Worm (Caenorhabditis elegans): ENCODE data around the gene crh-2.

The crh-2 gene

ce11 chrII:5186870-5187269, 499 bp downstream of the crh-2 start:
- TF ChIP-seq M03D4.4 (tag; optimal IDR thresholded peaks at IDR 0.05) (no peak), unc-62 (GFP tag; optimal IDR thresholded peaks at IDR 0.05) (no peak), flh-1 (GFP tag; optimal IDR thresholded peaks at IDR 0.05) (no peak), ztf-11 (tag; optimal IDR thresholded peaks at IDR 0.05) (no peak), ceh-43 (GFP tag; optimal IDR thresholded peaks at IDR 0.05) (no peak), blmp-1 (tag; optimal IDR thresholded peaks at IDR 0.05) (no peak), mep-1 (tag; optimal IDR thresholded peaks at IDR 0.05) (no peak), elt-1 (tag; optimal IDR thresholded peaks at IDR 0.05; ENCODE audit: borderline replicate concordance, insufficient read depth) (no peak), ceh-39 (tag; optimal IDR thresholded peaks at IDR 0.05) (no peak), bed-3 (GFP tag; optimal IDR thresholded peaks at IDR 0.05) (no peak), zip-8 (tag; optimal IDR thresholded peaks at IDR 0.05) (no peak), nhr-2 (tag; optimal IDR thresholded peaks at IDR 0.05) (no peak), drap-1 (GFP tag; optimal IDR thresholded peaks at IDR 0.05) (no peak), lin-13 (tag; optimal IDR thresholded peaks at IDR 0.05) (no peak), unc-39 (tag; optimal IDR thresholded peaks at IDR 0.05) (no peak), lsy-2 (tag; optimal IDR thresholded peaks at IDR 0.05) (no peak), lin-32 (GFP tag; optimal IDR thresholded peaks at IDR 0.05) (no peak)

ce11 chrII:5185955-5186539, 1.3 kb downstream of the crh-2 start:
- TF ChIP-seq ces-1 (GFP tag; optimal IDR thresholded peaks at IDR 0.05) (no peak), ham-2 (GFP tag; optimal IDR thresholded peaks at IDR 0.05) (no peak), nhr-28 (tag; optimal IDR thresholded peaks at IDR 0.05) (no peak), mls-2 (tag; optimal IDR thresholded peaks at IDR 0.05) (no peak), ceh-43 (GFP tag; optimal IDR thresholded peaks at IDR 0.05) (no peak), flh-1 (GFP tag; optimal IDR thresholded peaks at IDR 0.05) (no peak), lin-32 (GFP tag; optimal IDR thresholded peaks at IDR 0.05) (no peak), nhr-76 (tag; optimal IDR thresholded peaks at IDR 0.05) (no peak), M03D4.4 (tag; optimal IDR thresholded peaks at IDR 0.05) (no peak), cnd-1 (tag; optimal IDR thresholded peaks at IDR 0.05) (no peak), sem-2 (GFP tag; optimal IDR thresholded peaks at IDR 0.05) (no peak), lin-13 (tag; optimal IDR thresholded peaks at IDR 0.05) (no peak), ceh-83 (GFP tag; optimal IDR thresholded peaks at IDR 0.05) (no peak), snpc-4 (tag; optimal IDR thresholded peaks at IDR 0.05) (no peak), sptf-1 (tag; optimal IDR thresholded peaks at IDR 0.05) (no peak)

- TF ChIP-seq mls-2 (tag; optimal IDR thresholded peaks at IDR 0.05) = no peak
- TF ChIP-seq M03D4.4 (tag; optimal IDR thresholded peaks at IDR 0.05) = no peak
Observed at ce11 chrII:5184661-5185545, 2.5 kb downstream of the crh-2 start.

ce11 chrII:5183207-5183606, 4.2 kb downstream of the crh-2 start:
- TF ChIP-seq unc-62 (GFP tag; optimal IDR thresholded peaks at IDR 0.05) = no peak
- TF ChIP-seq ceh-83 (GFP tag; optimal IDR thresholded peaks at IDR 0.05) = no peak

- no peak for TF ChIP-seq nhr-76 (tag; optimal IDR thresholded peaks at IDR 0.05)
- peak; percentile 90 for TF ChIP-seq hlh-1 (tag; optimal IDR thresholded peaks at IDR 0.05)
- peak; percentile 52 for TF ChIP-seq unc-62 (GFP tag; optimal IDR thresholded peaks at IDR 0.05)
- no peak for TF ChIP-seq drap-1 (GFP tag; optimal IDR thresholded peaks at IDR 0.05)
Observed at ce11 chrII:5182451-5182850, 4.9 kb downstream of the crh-2 start.

ce11 chrII:5181497-5181896, 5.9 kb downstream of the crh-2 start:
- TF ChIP-seq hlh-1 (tag; optimal IDR thresholded peaks at IDR 0.05) (peak; percentile 40), ceh-83 (GFP tag; optimal IDR thresholded peaks at IDR 0.05) (no peak), tbx-8 (GFP tag; optimal IDR thresholded peaks at IDR 0.05) (no peak), lin-32 (GFP tag; optimal IDR thresholded peaks at IDR 0.05) (no peak), nhr-76 (tag; optimal IDR thresholded peaks at IDR 0.05) (no peak), unc-62 (GFP tag; optimal IDR thresholded peaks at IDR 0.05) (peak; percentile 75), ceh-43 (GFP tag; optimal IDR thresholded peaks at IDR 0.05) (no peak), blmp-1 (tag; optimal IDR thresholded peaks at IDR 0.05) (no peak), unc-120 (tag; optimal IDR thresholded peaks at IDR 0.05; ENCODE audit: poor library complexity, severe bottlenecking) (peak; percentile 80), ztf-11 (tag; optimal IDR thresholded peaks at IDR 0.05) (peak; percentile 34), lsy-2 (tag; optimal IDR thresholded peaks at IDR 0.05) (peak; percentile 17), elt-1 (tag; optimal IDR thresholded peaks at IDR 0.05; ENCODE audit: borderline replicate concordance, insufficient read depth) (peak; percentile 76), bed-3 (GFP tag; optimal IDR thresholded peaks at IDR 0.05) (no peak), mep-1 (tag; optimal IDR thresholded peaks at IDR 0.05) (peak; percentile 55), mls-2 (tag; optimal IDR thresholded peaks at IDR 0.05) (peak; percentile 57), zip-8 (tag; optimal IDR thresholded peaks at IDR 0.05) (no peak), nhr-237 (tag; optimal IDR thresholded peaks at IDR 0.05) (no peak), flh-1 (GFP tag; optimal IDR thresholded peaks at IDR 0.05) (no peak), pha-4 (tag; optimal IDR thresholded peaks at IDR 0.05) (no peak), nhr-2 (tag; optimal IDR thresholded peaks at IDR 0.05) (peak; percentile 75), lin-13 (tag; optimal IDR thresholded peaks at IDR 0.05) (no peak), sptf-1 (tag; optimal IDR thresholded peaks at IDR 0.05) (peak; percentile 48), unc-39 (tag; optimal IDR thresholded peaks at IDR 0.05) (no peak), snpc-4 (tag; optimal IDR thresholded peaks at IDR 0.05) (no peak), M03D4.4 (tag; optimal IDR thresholded peaks at IDR 0.05) (no peak), ces-1 (GFP tag; optimal IDR thresholded peaks at IDR 0.05) (peak; percentile 71), cnd-1 (tag; optimal IDR thresholded peaks at IDR 0.05) (peak; percentile 64), ham-2 (GFP tag; optimal IDR thresholded peaks at IDR 0.05) (peak; percentile 35), mab-5 (tag; optimal IDR thresholded peaks at IDR 0.05) (no peak), ceh-39 (tag; optimal IDR thresholded peaks at IDR 0.05) (no peak), nhr-28 (tag; optimal IDR thresholded peaks at IDR 0.05) (no peak)
